Worm (Caenorhabditis elegans): ENCODE data around the gene osm-6.

osm-6 gene

ce11 chrV:11943737-11944136 lies 16.5 kb upstream of the osm-6 start:
- peak in 1 of 2 experiments; percentile 92 for TF ChIP-seq unc-62 (GFP tag; optimal IDR thresholded peaks at IDR 0.05 in 1 of 2)
- no peak for TF ChIP-seq unc-62 (tag; optimal IDR thresholded peaks at IDR 0.05)
- no peak for TF ChIP-seq ceh-28 (tag; optimal IDR thresholded peaks at IDR 0.05)
- peak; percentile 78 for TF ChIP-seq aha-1 (tag)

ce11 chrV:11942325-11942724 lies 15.1 kb upstream of the osm-6 start, which contains the start of gene F58H1.6:
F58H1.6 (plus strand) TSS chrV:11942625.
- TF ChIP-seq fkh-10 (GFP tag; optimal IDR thresholded peaks at IDR 0.05) (no peak), ZK546.5 (tag; optimal IDR thresholded peaks at IDR 0.05) (no peak)

ce11 chrV:11941664-11942063 lies 14.4 kb upstream of the osm-6 start:
- peak; percentile 72 for TF ChIP-seq nhr-77 (tag; optimal IDR thresholded peaks at IDR 0.05)
- peak; percentile 61; the same call in 1 of the 2 replicates for TF ChIP-seq lin-1 (GFP tag; IDR thresholded peaks at IDR 0.05)
- TF ChIP-seq daf-16 (GFP tag; optimal IDR thresholded peaks at IDR 0.05): no peak
- peak; percentile 74 for TF ChIP-seq daf-16 (tag; optimal IDR thresholded peaks at IDR 0.05)
- TF ChIP-seq dve-1 (tag; optimal IDR thresholded peaks at IDR 0.05; ENCODE audit: insufficient read depth): peak; percentile 81
- TF ChIP-seq skn-1 (tag; optimal IDR thresholded peaks at IDR 0.05): no peak
- TF ChIP-seq nhr-28 (tag; optimal IDR thresholded peaks at IDR 0.05): peak; percentile 66
- TF ChIP-seq nhr-48 (tag; optimal IDR thresholded peaks at IDR 0.05): peak; percentile 74
- TF ChIP-seq dmd-6 (GFP tag; IDR thresholded peaks at IDR 0.05): peak; percentile 80
- TF ChIP-seq ceh-28 (tag; optimal IDR thresholded peaks at IDR 0.05): no peak
- TF ChIP-seq aha-1 (tag): peak; percentile 61
- TF ChIP-seq lin-39 (tag; optimal IDR thresholded peaks at IDR 0.05): no peak
- peak; percentile 87 for TF ChIP-seq php-3 (GFP tag; IDR thresholded peaks at IDR 0.05)
- no peak for TF ChIP-seq nhr-25 (tag; optimal IDR thresholded peaks at IDR 0.05; ENCODE audit: borderline replicate concordance, insufficient read depth)
- peak; percentile 61 for TF ChIP-seq pqm-1 (tag; optimal IDR thresholded peaks at IDR 0.05)
- TF ChIP-seq Y75B8A.6 (GFP tag; IDR thresholded peaks at IDR 0.05): no peak
- no peak for TF ChIP-seq Y48G9A.11 (GFP tag; IDR thresholded peaks at IDR 0.05)
- TF ChIP-seq dpl-1 (GFP tag; optimal IDR thresholded peaks at IDR 0.05): peak; percentile 7
- TF ChIP-seq daf-19 (GFP tag; conservative IDR thresholded peaks at IDR 0.05): no peak
- peak; percentile 88 for TF ChIP-seq hlh-11 (tag; optimal IDR thresholded peaks at IDR 0.05)
- no peak for TF ChIP-seq F44E2.7 (GFP tag; IDR thresholded peaks at IDR 0.05)

DNA sequence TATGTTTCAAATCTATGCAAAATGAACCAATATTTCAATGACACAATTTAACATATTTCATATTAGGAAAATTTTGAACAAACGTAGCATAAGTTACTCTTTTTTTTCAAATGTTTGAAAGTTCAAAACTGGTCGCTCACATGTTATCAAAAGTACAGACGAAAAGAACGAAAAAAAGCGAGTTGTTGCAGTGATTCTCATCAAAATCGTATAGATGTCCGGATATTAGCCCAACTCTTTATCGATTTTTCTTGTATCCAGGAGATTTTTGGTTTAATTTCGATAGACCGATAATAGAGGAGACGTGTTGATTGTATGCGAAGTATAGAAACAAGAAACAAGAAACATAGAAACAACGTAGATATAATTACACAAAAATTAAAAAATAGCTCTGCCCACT lies 13.1 kb upstream of the osm-6 start:
- TF ChIP-seq unc-62 (GFP tag; optimal IDR thresholded peaks at IDR 0.05 in 1 of 2): peak in 1 of 2 experiments; percentile 74
- TF ChIP-seq unc-62 (tag; optimal IDR thresholded peaks at IDR 0.05): no peak
- no peak for TF ChIP-seq php-3 (GFP tag; IDR thresholded peaks at IDR 0.05)
- no peak for TF ChIP-seq lin-15B (tag; optimal IDR thresholded peaks at IDR 0.05)
- no peak for TF ChIP-seq duxl-1 (tag; optimal IDR thresholded peaks at IDR 0.05; ENCODE audit: poor library complexity)
- no peak for TF ChIP-seq hmg-1.1 (GFP tag; IDR thresholded peaks at IDR 0.05)

ce11 chrV:11937710-11938109 lies 10.5 kb upstream of the osm-6 start, which contains the start of gene gpla-1:
gpla-1 (minus strand) TSS chrV:11937810.
- TF ChIP-seq lim-7 (GFP tag; IDR thresholded peaks at IDR 0.05): no peak

DNA sequence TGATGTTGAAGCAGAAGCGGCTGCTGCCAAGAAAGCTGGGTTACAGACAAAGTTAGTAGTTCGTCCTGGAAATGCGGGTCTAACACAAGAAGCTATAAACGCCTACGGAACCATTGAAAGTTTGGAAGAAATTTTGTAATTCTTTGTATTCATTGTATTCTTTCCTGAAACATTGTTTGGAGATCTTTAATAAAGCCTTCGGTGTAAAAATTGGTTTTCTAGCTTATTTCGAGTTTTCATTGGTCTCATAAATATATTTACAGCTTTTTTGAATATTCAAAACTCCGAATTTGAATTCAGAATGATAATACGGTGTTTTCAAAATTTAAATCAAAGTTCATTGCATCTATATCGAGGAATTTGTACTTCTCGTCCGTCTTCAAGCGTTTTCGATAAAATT lies 7.6 kb upstream of the osm-6 start, which contains the start of gene F58H1.8:
Gene F58H1.8, plus strand, starts transcription at position 301 of the 400 bp plus-strand sequence.
- no peak for TF ChIP-seq rbr-2 (tag; optimal IDR thresholded peaks at IDR 0.05)
- TF ChIP-seq mep-1 (tag; optimal IDR thresholded peaks at IDR 0.05): no peak
- no peak for TF ChIP-seq dpl-1 (GFP tag; optimal IDR thresholded peaks at IDR 0.05)
- TF ChIP-seq lin-39 (tag; optimal IDR thresholded peaks at IDR 0.05): no peak
- TF ChIP-seq daf-12 (tag; optimal IDR thresholded peaks at IDR 0.05): no peak
- TF ChIP-seq nhr-10 (tag; optimal IDR thresholded peaks at IDR 0.05): no peak
- TF ChIP-seq gei-8 (GFP tag; optimal IDR thresholded peaks at IDR 0.05): no peak
- no peak for TF ChIP-seq attf-4 (tag; optimal IDR thresholded peaks at IDR 0.05)
- TF ChIP-seq nhr-6 (tag; optimal IDR thresholded peaks at IDR 0.05): no peak
- no peak for TF ChIP-seq unc-39 (tag; optimal IDR thresholded peaks at IDR 0.05)
- no peak for TF ChIP-seq T26A8.4 (GFP tag; IDR thresholded peaks at IDR 0.05)
- TF ChIP-seq arid-1 (GFP tag; conservative IDR thresholded peaks at IDR 0.05): no peak
- TF ChIP-seq dmd-6 (GFP tag; IDR thresholded peaks at IDR 0.05): no peak
- TF ChIP-seq aha-1 (tag): no peak
- no peak for TF ChIP-seq T20F7.1 (GFP tag; optimal IDR thresholded peaks at IDR 0.05)
- TF ChIP-seq nhr-77 (tag; optimal IDR thresholded peaks at IDR 0.05): no peak
- TF ChIP-seq ceh-44 (GFP tag; IDR thresholded peaks at IDR 0.05): no peak
- TF ChIP-seq lsy-2 (tag; optimal IDR thresholded peaks at IDR 0.05): no peak
- no peak for TF ChIP-seq ceh-82 (tag; optimal IDR thresholded peaks at IDR 0.05)

Measured in whole organism, L4 larva.